Fruit fly (Drosophila melanogaster): ENCODE results near the gene CG13965.

dm6 chr2L:19987875-19988665 is 25.9 kb upstream of the CG13965 start:
- TF ChIP-seq CG4496 (GFP tag; IDR thresholded peaks at IDR 0.05): no peak
- no peak for TF ChIP-seq CG8159 (tag; optimal IDR thresholded peaks at IDR 0.05)
- TF ChIP-seq EcR (GFP tag; optimal IDR thresholded peaks at IDR 0.05): no peak
- TF ChIP-seq CG15710 (tag; optimal IDR thresholded peaks at IDR 0.05): no peak

Measured in whole organism, pupa.